Fruit fly (Drosophila melanogaster) whole organism, embryonic: ENCODE results near the gene Tpr2.

Source experiments
- CG10267 ChIP-seq: fragments of 200-800 bp; sonication (Bioruptor generic); optimal IDR thresholded peaks from 2 replicates; lab custom pipeline; 2018; ENCODE audit warnings: missing biosample characterization, mild to moderate bottlenecking, missing genetic modification characterization, moderate library complexity
- CG14050 ChIP-seq: fragments of 200-800 bp; sonication (Bioruptor generic); IDR thresholded peaks from 3 replicates; pipeline ENCODE4 v1.3.6; 2022; ENCODE audit warnings: missing biosample characterization, missing genetic modification characterization
- CG8290 ChIP-seq, 3 experiments: fragments of 200-800 bp; sonication (Bioruptor generic); optimal IDR thresholded peaks; 2 replicates each; lab custom pipeline; 2016 to 2019; ENCODE audit warnings: missing biosample characterization in 3 of 3, missing genetic modification characterization in 3 of 3, mild to moderate bottlenecking in 2 of 3, moderate library complexity in 1 of 3
- CrebB ChIP-seq: fragments of 200-800 bp; sonication (Bioruptor generic); optimal IDR thresholded peaks from 3 replicates; lab custom pipeline; 2018; ENCODE audit warnings: missing biosample characterization, mild to moderate bottlenecking, missing genetic modification characterization
- Oaz ChIP-seq: fragments of 200-800 bp; sonication (Bioruptor generic); IDR thresholded peaks from 2 replicates; pipeline ENCODE4 v1.3.6; 2022; ENCODE audit warnings: missing biosample characterization, missing genetic modification characterization
- Rfx ChIP-seq: fragments of 200-800 bp; sonication (Bioruptor generic); IDR thresholded peaks from 2 replicates; pipeline ENCODE4 v1.3.6; 2022; ENCODE audit warnings: missing biosample characterization, missing genetic modification characterization
- Sry-β ChIP-seq: fragments of 200-800 bp; sonication (Bioruptor generic); optimal IDR thresholded peaks from 2 replicates; lab custom pipeline; 2018; ENCODE audit warnings: missing biosample characterization, mild to moderate bottlenecking, missing genetic modification characterization, moderate library complexity
- kah ChIP-seq: fragments of 200-800 bp; sonication (Bioruptor generic); optimal IDR thresholded peaks from 2 replicates; lab custom pipeline; 2018; ENCODE audit warnings: missing biosample characterization, mild to moderate bottlenecking, missing genetic modification characterization
- lmd ChIP-seq: fragments of 200-800 bp; sonication (Bioruptor generic); IDR thresholded peaks from 2 replicates; pipeline ENCODE4 v1.3.6; 2022; ENCODE audit warnings: missing biosample characterization, missing genetic modification characterization
- otp ChIP-seq: fragments of 200-800 bp; sonication (Bioruptor generic); IDR thresholded peaks from 3 replicates; pipeline ENCODE4, ENCODE4 v1.3.6; 2022; ENCODE audit warnings: missing biosample characterization, missing genetic modification characterization
- pros ChIP-seq: fragments of 200-800 bp; sonication (Bioruptor generic); optimal IDR thresholded peaks from 3 replicates; lab custom pipeline; 2019; ENCODE audit warnings: missing biosample characterization, mild to moderate bottlenecking, missing genetic modification characterization, moderate library complexity
- psq ChIP-seq: fragments of 200-800 bp; sonication (Bioruptor generic); optimal IDR thresholded peaks from 2 replicates; lab custom pipeline; 2017; ENCODE audit warnings: missing biosample characterization, missing genetic modification characterization

- TF ChIP-seq CG8290 (GFP tag; optimal IDR thresholded peaks at IDR 0.05; lab: Kevin White, UChicago) (no peak), CG8290 (tag; optimal IDR thresholded peaks at IDR 0.05; lab: Kevin White, UChicago) (no peak), Rfx (GFP tag; lab: Robert Waterston, UW) (no peak), Oaz (GFP tag; lab: Robert Waterston, UW) (no peak), Sry-β (GFP tag; lab: Kevin White, UChicago) (no peak), lmd (no peak), pros (GFP tag; lab: Kevin White, UChicago) (no peak), CG14050 (GFP tag; lab: Robert Waterston, UW) (no peak), CG10267 (tag; lab: Kevin White, UChicago) (no peak), kah (no peak), psq (no peak), otp (GFP tag; lab: Robert Waterston, UW) (no peak), CrebB (tag; lab: Kevin White, UChicago) (no peak)
Measured at dm6 chr2L:16463657-16464056, 27.7 kb upstream of the Tpr2 start.
